Worm (Caenorhabditis elegans): ENCODE data around the gene aipr-1.

- no peak for TF ChIP-seq ceh-36 (tag; optimal IDR thresholded peaks at IDR 0.05)
- no peak for TF ChIP-seq hmbx-1 (tag; optimal IDR thresholded peaks at IDR 0.05)
- no peak for TF ChIP-seq ama-1 (optimal IDR thresholded peaks at IDR 0.05)
- no peak for TF ChIP-seq flt-1 (GFP tag; IDR thresholded peaks at IDR 0.05)
- no peak for TF ChIP-seq hmg-4 (GFP tag; optimal IDR thresholded peaks at IDR 0.05)
- no peak for TF ChIP-seq F13C5.2 (tag; optimal IDR thresholded peaks at IDR 0.05)
- TF ChIP-seq tbx-37 (GFP tag; conservative IDR thresholded peaks at IDR 0.05): no peak
- no peak for TF ChIP-seq ets-7 (tag; optimal IDR thresholded peaks at IDR 0.05)
- TF ChIP-seq scrt-1 (GFP tag; IDR thresholded peaks at IDR 0.05): no peak
- TF ChIP-seq sea-1 (GFP tag; conservative IDR thresholded peaks at IDR 0.05): no peak
- no peak for TF ChIP-seq ceh-13 (GFP tag; optimal IDR thresholded peaks at IDR 0.05)
Observed at ce11 chrII:6621886-6622285, 27.8 kb upstream of the aipr-1 start, which contains the start of gene F54H5.3.

All from whole organism, early embryonic.